Fruit fly (Drosophila melanogaster): ENCODE data around the gene CG16721.

CG16721 gene

DNA sequence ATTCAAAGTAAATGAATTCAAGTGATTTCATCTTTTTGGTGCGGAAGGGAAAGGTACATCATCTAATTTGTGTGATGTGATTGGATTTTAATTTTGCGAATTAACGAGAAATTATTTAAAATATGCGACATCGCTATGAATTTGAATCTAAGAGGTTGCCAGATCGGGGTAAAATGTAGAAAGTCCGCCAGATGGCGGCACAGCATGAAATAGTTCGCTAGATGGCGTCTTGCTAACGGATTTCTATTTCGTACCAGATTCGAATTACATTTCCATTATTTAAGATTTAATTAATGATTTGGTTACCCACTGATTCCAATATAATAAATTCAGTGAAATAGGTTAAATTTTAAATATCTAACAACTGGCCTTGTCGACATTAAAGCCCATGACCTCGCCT is 3.7 kb downstream of the CG16721 start (continued):
- TF ChIP-seq row (GFP tag; IDR thresholded peaks at IDR 0.05): no peak
- peak; percentile 19 for TF ChIP-seq CG4820 (GFP tag; optimal IDR thresholded peaks at IDR 0.05)
- no peak for TF ChIP-seq tap (tag; optimal IDR thresholded peaks at IDR 0.05)
- TF ChIP-seq slou (GFP tag; optimal IDR thresholded peaks at IDR 0.05): peak; percentile 19
- TF ChIP-seq CG10543 (GFP tag; optimal IDR thresholded peaks at IDR 0.05): no peak
- no peak for TF ChIP-seq ab (GFP tag; optimal IDR thresholded peaks at IDR 0.05)
- peak; percentile 8 for TF ChIP-seq CG4424 (GFP tag; optimal IDR thresholded peaks at IDR 0.05)
- TF ChIP-seq HmgZ (tag; optimal IDR thresholded peaks at IDR 0.05): peak; percentile 62
- peak; percentile 20 to 32 for TF ChIP-seq Pdp1 (GFP tag; optimal IDR thresholded peaks at IDR 0.05)
- peak; percentile 16 for TF ChIP-seq maf-S (GFP tag; optimal IDR thresholded peaks at IDR 0.05)
- peak; percentile 6 for TF ChIP-seq CG12155 (GFP tag; optimal IDR thresholded peaks at IDR 0.05)
- TF ChIP-seq CG15479 (GFP tag; optimal IDR thresholded peaks at IDR 0.05): peak; percentile 24
- no peak for TF ChIP-seq CG31365 (tag; optimal IDR thresholded peaks at IDR 0.05)
- peak; percentile 50; the same call in 1 of the 3 replicates for TF ChIP-seq CG6791 (GFP tag; IDR thresholded peaks at IDR 0.05; ENCODE audit: partially characterized antibody)
- peak; percentile 56 for TF ChIP-seq tin (GFP tag; optimal IDR thresholded peaks at IDR 0.05)
- TF ChIP-seq CG17829 (tag; optimal IDR thresholded peaks at IDR 0.05): peak; percentile 60
- TF ChIP-seq bab2 (GFP tag; optimal IDR thresholded peaks at IDR 0.05): peak; percentile 53
- TF ChIP-seq grn (GFP tag; optimal IDR thresholded peaks at IDR 0.05): peak; percentile 36
- no peak for TF ChIP-seq Lpt (GFP tag; optimal IDR thresholded peaks at IDR 0.05)
- no peak for TF ChIP-seq CG17385 (GFP tag; optimal IDR thresholded peaks at IDR 0.05)
- peak; percentile 73 for TF ChIP-seq HmgD (GFP tag; optimal IDR thresholded peaks at IDR 0.05)
- TF ChIP-seq Dp (GFP tag; optimal IDR thresholded peaks at IDR 0.05): peak; percentile 84
- no peak for TF ChIP-seq fu2 (GFP tag; optimal IDR thresholded peaks at IDR 0.05)
- TF ChIP-seq hbn (GFP tag; IDR thresholded peaks at IDR 0.05; ENCODE audit: partially characterized antibody): no peak
- TF ChIP-seq CG30431 (GFP tag; optimal IDR thresholded peaks at IDR 0.05): no peak
- TF ChIP-seq caup (GFP tag; optimal IDR thresholded peaks at IDR 0.05; ENCODE audit: severe bottlenecking): no peak
- TF ChIP-seq CG17568 (GFP tag; optimal IDR thresholded peaks at IDR 0.05): peak; percentile 8
- no peak for TF ChIP-seq kni (GFP tag; optimal IDR thresholded peaks at IDR 0.05)
- peak; percentile 31; the same call in 1 of the 2 replicates for TF ChIP-seq CG11247 (GFP tag; IDR thresholded peaks at IDR 0.05)
- TF ChIP-seq CG13296 (GFP tag; optimal IDR thresholded peaks at IDR 0.05): no peak
- peak; percentile 40 for TF ChIP-seq lilli (GFP tag; optimal IDR thresholded peaks at IDR 0.05)
- TF ChIP-seq HLH54F (GFP tag; optimal IDR thresholded peaks at IDR 0.05): peak; percentile 8
- no peak for TF ChIP-seq D19A (tag; optimal IDR thresholded peaks at IDR 0.05)
- no peak for TF ChIP-seq Dad (GFP tag; optimal IDR thresholded peaks at IDR 0.05)
- peak; percentile 82 for TF ChIP-seq vvl (GFP tag; IDR thresholded peaks at IDR 0.05)
- TF ChIP-seq CG15696 (tag; optimal IDR thresholded peaks at IDR 0.05): peak; percentile 42
- no peak for TF ChIP-seq ci (GFP tag; IDR thresholded peaks at IDR 0.05)
- TF ChIP-seq dan (GFP tag; IDR thresholded peaks at IDR 0.05): no peak
- TF ChIP-seq Opbp (GFP tag; IDR thresholded peaks at IDR 0.05; ENCODE audit: partially characterized antibody): peak; percentile 49; the same call in 1 of the 3 replicates
- TF ChIP-seq chif (GFP tag; optimal IDR thresholded peaks at IDR 0.05): peak in 1 of 2 experiments; percentile 64
- peak; percentile 17 for TF ChIP-seq PHDP (tag; optimal IDR thresholded peaks at IDR 0.05)
- peak; percentile 46 for TF ChIP-seq CG2712 (tag; optimal IDR thresholded peaks at IDR 0.05)
- TF ChIP-seq Usf (GFP tag; optimal IDR thresholded peaks at IDR 0.05): no peak
- no peak for TF ChIP-seq tx (GFP tag; optimal IDR thresholded peaks at IDR 0.05)
- no peak for TF ChIP-seq CG3726 (GFP tag; IDR thresholded peaks at IDR 0.05)
- TF ChIP-seq hkb (optimal IDR thresholded peaks at IDR 0.05): no peak
- TF ChIP-seq hkb (GFP tag; IDR thresholded peaks at IDR 0.05): 0 out of 2 replicates have a peak, but pooled peaks have one; percentile 26
- peak; percentile 25 for TF ChIP-seq B-H2 (GFP tag; optimal IDR thresholded peaks at IDR 0.05)
- peak; percentile 51 for TF ChIP-seq Hsf (GFP tag; optimal IDR thresholded peaks at IDR 0.05)
- no peak for TF ChIP-seq pfk (GFP tag; optimal IDR thresholded peaks at IDR 0.05)
- TF ChIP-seq CG32772 (GFP tag; IDR thresholded peaks at IDR 0.05): no peak
